Worm (Caenorhabditis elegans): ENCODE measurements around the gene C53A5.16.

C53A5.16 gene

DNA sequence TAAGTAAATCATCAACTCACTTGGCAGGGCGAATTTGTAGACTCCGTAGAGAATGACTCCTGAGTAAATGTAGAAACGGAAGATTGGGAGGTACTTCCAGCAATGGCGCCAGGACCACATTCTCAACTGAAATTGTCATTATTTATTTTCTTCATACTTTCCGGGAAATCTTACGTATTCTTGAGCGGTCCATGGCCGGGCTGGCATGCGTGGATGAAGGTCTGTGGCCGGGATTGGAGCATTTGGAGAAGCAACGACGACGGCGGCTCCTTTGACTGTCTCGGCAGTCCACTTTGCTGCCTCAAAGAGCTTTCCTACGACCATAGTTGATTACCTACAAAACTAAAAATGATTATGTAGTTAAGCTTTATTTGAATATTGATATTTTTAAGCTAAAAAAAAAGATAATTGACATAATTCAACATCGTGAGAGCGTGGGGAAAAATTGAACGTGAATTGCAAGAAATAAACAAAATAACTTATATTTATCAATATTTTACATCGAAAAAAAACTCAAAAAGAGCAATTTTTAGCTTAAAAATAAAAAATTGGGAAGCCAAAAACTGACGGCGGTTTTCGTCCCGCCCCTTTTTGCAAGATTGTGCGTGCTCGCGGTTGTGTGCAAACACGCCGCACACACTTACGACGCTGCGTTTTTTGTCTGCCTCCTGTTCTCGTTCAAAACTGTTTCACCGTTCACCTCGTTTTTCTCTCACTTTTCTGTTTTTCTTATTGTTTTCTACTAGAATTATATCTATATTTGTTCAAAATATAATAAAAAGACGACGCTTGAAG is 1.6 kb upstream of the C53A5.16 start, which contains the start of gene ril-1 (continued):
- TF ChIP-seq ceh-63 (GFP tag; optimal IDR thresholded peaks at IDR 0.05): no peak
- peak; percentile 38 for TF ChIP-seq nhr-47 (tag; optimal IDR thresholded peaks at IDR 0.05)
- TF ChIP-seq snu-23 (GFP tag; optimal IDR thresholded peaks at IDR 0.05): peak; percentile 50
- no peak for TF ChIP-seq aly-2 (tag; optimal IDR thresholded peaks at IDR 0.05)
- TF ChIP-seq ceh-82 (tag; optimal IDR thresholded peaks at IDR 0.05): peak; percentile 2 to 40 (median 32)
- no peak for TF ChIP-seq ets-5 (GFP tag; IDR thresholded peaks at IDR 0.05)
- no peak for TF ChIP-seq pag-3 (tag; optimal IDR thresholded peaks at IDR 0.05; ENCODE audit: borderline replicate concordance, insufficient read depth)
- TF ChIP-seq nhr-20 (tag; optimal IDR thresholded peaks at IDR 0.05): peak; percentile 25
- no peak for TF ChIP-seq unc-30 (tag; optimal IDR thresholded peaks at IDR 0.05)
- no peak for TF ChIP-seq hlh-4 (tag; optimal IDR thresholded peaks at IDR 0.05)
- no peak for TF ChIP-seq jun-1 (tag; optimal IDR thresholded peaks at IDR 0.05)
- TF ChIP-seq tbx-2 (tag; optimal IDR thresholded peaks at IDR 0.05): peak; percentile 5

DNA sequence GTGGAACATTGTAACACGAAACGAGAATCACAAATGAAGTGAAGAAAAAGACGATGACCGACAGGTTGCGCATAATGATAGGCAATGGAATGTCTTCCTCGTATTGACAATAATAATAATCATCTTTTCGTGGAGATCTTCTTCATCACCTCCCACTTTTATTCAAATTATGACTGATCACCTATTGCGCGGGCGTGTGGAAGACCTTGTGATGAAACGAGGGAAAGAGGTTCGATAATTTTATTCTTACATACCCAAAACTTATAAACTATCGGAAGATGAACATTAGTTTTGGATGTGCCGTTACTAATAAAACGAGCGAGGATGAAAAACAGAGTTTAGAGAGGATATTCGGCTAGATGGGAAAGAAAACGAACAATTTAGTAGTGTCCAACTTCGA is 691 bp upstream of the C53A5.16 start, which contains the start of gene C53A5.2:
TSS of gene C53A5.2 (minus strand) at position 101 of the 400 bp plus-strand sequence.
- TF ChIP-seq irx-1 (tag; optimal IDR thresholded peaks at IDR 0.05) (no peak), Y116A8C.19 (tag; optimal IDR thresholded peaks at IDR 0.05; ENCODE audit: borderline replicate concordance) (no peak), dsc-1 (tag; optimal IDR thresholded peaks at IDR 0.05) (no peak), sox-4 (tag; optimal IDR thresholded peaks at IDR 0.05) (no peak), nhr-85 (tag) (no peak), nhr-11 (tag; optimal IDR thresholded peaks at IDR 0.05) (no peak), efl-1 (optimal IDR thresholded peaks at IDR 0.05) (no peak), efl-1 (GFP tag; optimal IDR thresholded peaks at IDR 0.05 in 1 of 2) (peak in 1 of 2 experiments; percentile 88)

DNA sequence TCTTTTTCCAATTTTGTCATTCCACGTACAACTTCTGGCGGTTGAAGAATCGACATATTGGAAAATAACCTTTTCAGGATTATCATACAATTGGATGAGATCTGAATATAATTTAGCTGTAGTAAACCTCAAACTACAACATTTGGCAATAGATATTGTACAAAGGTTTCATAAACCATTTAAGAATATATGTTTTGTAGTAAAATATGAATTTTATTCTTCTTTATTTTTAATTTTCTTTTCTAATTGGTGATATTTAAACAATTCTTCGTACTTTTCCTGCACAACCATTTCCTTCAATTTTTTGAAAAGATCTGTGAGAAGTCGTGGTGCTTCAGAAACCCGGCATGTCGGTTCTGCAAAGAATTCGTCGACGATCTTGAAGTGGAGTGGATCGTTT is 1.4 kb downstream of the C53A5.16 start, which contains the start of gene C53A5.17:
TSS of gene C53A5.17 (minus strand) at position 101 of the 400 bp plus-strand sequence.
- TF ChIP-seq nhr-76 (tag; optimal IDR thresholded peaks at IDR 0.05): no peak
- no peak for TF ChIP-seq nhr-77 (tag; optimal IDR thresholded peaks at IDR 0.05)
- no peak for TF ChIP-seq zag-1 (tag; optimal IDR thresholded peaks at IDR 0.05)
- TF ChIP-seq lin-13 (GFP tag; optimal IDR thresholded peaks at IDR 0.05): no peak
- TF ChIP-seq fkh-8 (tag; optimal IDR thresholded peaks at IDR 0.05): no peak
- no peak for TF ChIP-seq efl-1 (optimal IDR thresholded peaks at IDR 0.05)
- TF ChIP-seq efl-1 (GFP tag; optimal IDR thresholded peaks at IDR 0.05 in 1 of 2): no peak
- no peak for TF ChIP-seq nhr-237 (tag; optimal IDR thresholded peaks at IDR 0.05)
- TF ChIP-seq nhr-28 (tag; optimal IDR thresholded peaks at IDR 0.05): no peak
- TF ChIP-seq fkh-4 (tag; optimal IDR thresholded peaks at IDR 0.05; ENCODE audit: borderline replicate concordance): no peak
- no peak for TF ChIP-seq ets-5 (GFP tag; IDR thresholded peaks at IDR 0.05)
- TF ChIP-seq efl-3 (GFP tag; optimal IDR thresholded peaks at IDR 0.05): no peak
- no peak for TF ChIP-seq pag-3 (tag; optimal IDR thresholded peaks at IDR 0.05; ENCODE audit: borderline replicate concordance, insufficient read depth)

DNA sequence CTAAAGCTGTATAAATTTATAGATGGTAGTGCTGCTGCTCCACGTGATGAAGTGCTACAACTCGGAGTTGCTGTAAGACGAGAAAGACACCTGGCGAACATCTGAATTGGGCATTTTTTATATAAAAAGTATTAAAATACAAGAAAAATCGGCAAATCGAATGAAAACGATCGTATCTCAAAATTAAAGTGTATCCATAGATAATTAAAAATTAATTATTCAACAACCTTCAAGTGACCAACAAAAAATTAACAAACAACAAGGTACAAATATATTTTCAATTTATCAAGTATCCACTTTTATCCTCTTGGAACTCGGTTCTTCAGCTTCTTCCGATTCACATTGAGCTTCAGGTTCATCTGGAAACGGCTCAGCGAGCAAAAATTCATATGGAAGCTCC is 3.1 kb downstream of the C53A5.16 start, which contains the start of gene R02D5.8:
TSS of gene R02D5.8 (minus strand) at position 101 of the 400 bp plus-strand sequence.
- no peak for TF ChIP-seq nhr-77 (tag; optimal IDR thresholded peaks at IDR 0.05)
- no peak for TF ChIP-seq egl-27 (tag; optimal IDR thresholded peaks at IDR 0.05)
- no peak for TF ChIP-seq lin-13 (GFP tag; optimal IDR thresholded peaks at IDR 0.05)
- no peak for TF ChIP-seq fkh-4 (tag; optimal IDR thresholded peaks at IDR 0.05; ENCODE audit: borderline replicate concordance)
- TF ChIP-seq C16A3.4 (tag; optimal IDR thresholded peaks at IDR 0.05): no peak
- no peak for TF ChIP-seq lin-15B (tag; optimal IDR thresholded peaks at IDR 0.05)
- no peak for TF ChIP-seq nhr-11 (tag; optimal IDR thresholded peaks at IDR 0.05)
- no peak for TF ChIP-seq F16B12.6 (tag; optimal IDR thresholded peaks at IDR 0.05)
- no peak for TF ChIP-seq pqm-1 (tag; optimal IDR thresholded peaks at IDR 0.05)

DNA sequence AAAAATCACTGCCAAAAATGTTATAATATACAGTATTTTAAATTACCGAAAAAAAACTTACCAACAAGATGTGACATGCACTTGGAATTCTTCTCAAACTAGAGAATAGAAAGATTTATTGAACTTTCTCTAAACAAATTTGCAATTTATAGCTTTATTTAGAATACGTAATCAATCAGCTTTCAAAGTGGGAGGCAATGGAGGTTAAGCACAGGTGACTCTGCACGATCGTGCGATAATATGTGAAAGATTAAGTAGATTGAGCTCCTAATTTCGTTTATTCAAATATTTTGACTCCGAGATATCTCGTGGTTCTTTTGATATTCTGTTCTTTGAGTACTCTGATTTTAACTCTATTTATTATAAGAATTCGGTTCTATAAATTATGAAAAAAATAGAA is 4.4 kb downstream of the C53A5.16 start, which contains the start of gene R02D5.6:
TSS of gene R02D5.6 (minus strand) at position 101 of the 400 bp plus-strand sequence.
- TF ChIP-seq vab-15 (tag; optimal IDR thresholded peaks at IDR 0.05) (no peak), tbx-2 (tag; optimal IDR thresholded peaks at IDR 0.05) (no peak), fkh-8 (tag; optimal IDR thresholded peaks at IDR 0.05) (peak; percentile 14), C04F5.9 (tag; optimal IDR thresholded peaks at IDR 0.05) (no peak)

All from whole organism, L1 larva.